Fruit fly (Drosophila melanogaster): ENCODE data around the gene ctrip.

ctrip gene

DNA sequence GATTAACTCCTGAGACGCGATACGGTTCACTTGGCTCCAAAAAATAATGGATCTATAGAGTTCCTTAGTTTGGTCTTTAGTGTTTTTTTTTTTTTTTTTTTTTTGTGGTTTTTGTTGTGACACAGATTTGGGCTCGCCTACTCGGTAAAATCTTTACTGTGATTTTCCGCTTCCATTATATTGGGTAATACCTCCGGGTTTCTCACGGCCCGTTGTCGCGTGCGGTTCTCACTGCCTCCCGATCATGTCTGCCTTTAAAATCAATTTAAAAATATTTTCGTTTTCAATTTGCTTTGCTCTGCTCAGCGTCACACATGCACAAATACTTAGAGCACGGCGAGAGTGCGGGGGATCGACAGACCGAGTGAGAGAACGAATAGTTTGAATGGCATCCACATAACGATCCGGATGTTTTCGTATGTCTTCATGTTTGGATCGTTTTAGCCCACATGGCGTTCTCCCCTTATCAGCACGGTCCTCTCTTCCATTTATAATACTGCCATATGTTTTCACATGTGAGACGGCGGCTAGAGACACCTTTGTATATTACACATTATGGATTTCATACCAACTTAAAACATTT is 65.6 kb downstream of the ctrip start (continued):
- TF ChIP-seq lab (GFP tag; optimal IDR thresholded peaks at IDR 0.05) (peak; percentile 24), Eip74EF (GFP tag; optimal IDR thresholded peaks at IDR 0.05) (peak in 1 of 2 experiments; percentile 30), sens (GFP tag) (peak; percentile 60), CG8089 (GFP tag; optimal IDR thresholded peaks at IDR 0.05) (no peak), dmrt11E (tag; optimal IDR thresholded peaks at IDR 0.05) (no peak), crc (GFP tag; optimal IDR thresholded peaks at IDR 0.05) (no peak), gfzf (GFP tag; optimal IDR thresholded peaks at IDR 0.05) (no peak), CG15073 (GFP tag; optimal IDR thresholded peaks at IDR 0.05) (no peak), caup (GFP tag; optimal IDR thresholded peaks at IDR 0.05; ENCODE audit: severe bottlenecking) (peak; percentile 7), zf30C (GFP tag; optimal IDR thresholded peaks at IDR 0.05) (no peak), Mad (GFP tag; optimal IDR thresholded peaks at IDR 0.05) (no peak), CG11560 (tag; IDR thresholded peaks at IDR 0.05) (no peak), Fer3 (tag; optimal IDR thresholded peaks at IDR 0.05) (no peak), Ets97D (GFP tag; optimal IDR thresholded peaks at IDR 0.05) (no peak), Adf1 (GFP tag; IDR thresholded peaks at IDR 0.05) (peak; percentile 42; the same call in 1 of the 2 replicates), CG8478 (optimal IDR thresholded peaks at IDR 0.05) (no peak), Fer1 (GFP tag; optimal IDR thresholded peaks at IDR 0.05) (peak; percentile 11), rib (GFP tag; IDR thresholded peaks at IDR 0.05) (no peak), CG2199 (GFP tag; IDR thresholded peaks at IDR 0.05) (no peak), Ravus (GFP tag; IDR thresholded peaks at IDR 0.05) (no peak), chm (GFP tag; IDR thresholded peaks at IDR 0.05) (no peak; the same call in 1 of the 2 replicates), CG17568 (GFP tag; optimal IDR thresholded peaks at IDR 0.05) (peak; percentile 11), Side (GFP tag; optimal IDR thresholded peaks at IDR 0.05) (no peak), CG7271 (tag; optimal IDR thresholded peaks at IDR 0.05) (no peak), CG4707 (GFP tag; optimal IDR thresholded peaks at IDR 0.05) (no peak), CG10543 (GFP tag; optimal IDR thresholded peaks at IDR 0.05) (peak; percentile 49), Hr3 (GFP tag; optimal IDR thresholded peaks at IDR 0.05) (no peak), CG3281 (GFP tag; optimal IDR thresholded peaks at IDR 0.05) (no peak), Nf-YA (GFP tag; IDR thresholded peaks at IDR 0.05) (no peak), CG17385 (GFP tag; optimal IDR thresholded peaks at IDR 0.05) (peak; percentile 14), CG1603 (tag; optimal IDR thresholded peaks at IDR 0.05) (no peak), sr (GFP tag; IDR thresholded peaks at IDR 0.05) (peak; percentile 37; the same call in 1 of the 3 replicates), CG4617 (GFP tag; optimal IDR thresholded peaks at IDR 0.05; ENCODE audit: borderline replicate concordance) (no peak), CG14014 (GFP tag; IDR thresholded peaks at IDR 0.05) (0 out of 2 replicates have a peak, but pooled peaks have one; percentile 15), gro (GFP tag; optimal IDR thresholded peaks at IDR 0.05) (no peak), cwo (GFP tag; optimal IDR thresholded peaks at IDR 0.05) (peak; percentile 56), CG8765 (GFP tag; IDR thresholded peaks at IDR 0.05) (no peak), sens-2 (GFP tag; IDR thresholded peaks at IDR 0.05) (no peak; the same call in 1 of the 2 replicates), dysf (GFP tag; IDR thresholded peaks at IDR 0.05) (no peak), CTCF (GFP tag; optimal IDR thresholded peaks at IDR 0.05) (no peak), Hand (GFP tag; optimal IDR thresholded peaks at IDR 0.05) (peak; percentile 36), ftz-f1 (GFP tag; optimal IDR thresholded peaks at IDR 0.05) (no peak), chinmo (GFP tag; IDR thresholded peaks at IDR 0.05; ENCODE audit: partially characterized antibody) (peak; percentile 89; the same call in 3 of the 4 replicates), HLH54F (GFP tag; optimal IDR thresholded peaks at IDR 0.05) (no peak), Neu2 (GFP tag; optimal IDR thresholded peaks at IDR 0.05; ENCODE audit: borderline replicate concordance) (no peak), CG13296 (GFP tag; optimal IDR thresholded peaks at IDR 0.05) (peak; percentile 45), CHES-1-like (GFP tag; optimal IDR thresholded peaks at IDR 0.05) (no peak), CG13287 (GFP tag; IDR thresholded peaks at IDR 0.05; ENCODE audit: partially characterized antibody) (0 out of 2 replicates have a peak, but pooled peaks have one; percentile 38), CG6683 (GFP tag; optimal IDR thresholded peaks at IDR 0.05) (no peak), CG1024 (GFP tag; IDR thresholded peaks at IDR 0.05) (no peak), jumu (GFP tag; optimal IDR thresholded peaks at IDR 0.05) (no peak)
